Fruit fly (Drosophila melanogaster) whole organism, prepupa: ENCODE data around the gene CG42763.

Source experiments
- CG11294 ChIP-seq: fragments of 200-800 bp; sonication (Bioruptor generic); IDR thresholded peaks from 2 replicates; pipeline ENCODE4 v1.3.6; 2022; ENCODE audit warnings: missing biosample characterization, missing genetic modification characterization
- CG11902 ChIP-seq: fragments of 200-800 bp; sonication (Bioruptor generic); optimal IDR thresholded peaks from 3 replicates; lab custom pipeline; 2016; ENCODE audit warnings: missing biosample characterization, missing genetic modification characterization
- CG8632 ChIP-seq: fragments of 200-800 bp; sonication (Bioruptor generic); optimal IDR thresholded peaks from 3 replicates; lab custom pipeline; 2016; ENCODE audit warnings: missing biosample characterization, missing genetic modification characterization
- Gug ChIP-seq: fragments of 200-800 bp; sonication (Bioruptor generic); IDR thresholded peaks from 2 replicates; pipeline ENCODE4 v1.3.6; 2022; ENCODE audit warnings: missing biosample characterization, missing genetic modification characterization
- Hr4 ChIP-seq: fragments of 200-800 bp; sonication (Bioruptor generic); optimal IDR thresholded peaks from 3 replicates; lab custom pipeline; 2016; ENCODE audit warnings: missing biosample characterization, missing genetic modification characterization
- Sox14 ChIP-seq: fragments of 200-800 bp; sonication (Bioruptor generic); optimal IDR thresholded peaks from 3 replicates; lab custom pipeline; 2016; ENCODE audit warnings: missing biosample characterization, missing genetic modification characterization
- cyc ChIP-seq: fragments of 200-800 bp; sonication (Bioruptor generic); optimal IDR thresholded peaks from 3 replicates; lab custom pipeline; 2016; ENCODE audit warnings: missing biosample characterization, missing genetic modification characterization
- fd85E ChIP-seq: fragments of 200-800 bp; sonication (Bioruptor generic); optimal IDR thresholded peaks from 3 replicates; lab custom pipeline; 2016; ENCODE audit warnings: missing biosample characterization, missing genetic modification characterization

DNA sequence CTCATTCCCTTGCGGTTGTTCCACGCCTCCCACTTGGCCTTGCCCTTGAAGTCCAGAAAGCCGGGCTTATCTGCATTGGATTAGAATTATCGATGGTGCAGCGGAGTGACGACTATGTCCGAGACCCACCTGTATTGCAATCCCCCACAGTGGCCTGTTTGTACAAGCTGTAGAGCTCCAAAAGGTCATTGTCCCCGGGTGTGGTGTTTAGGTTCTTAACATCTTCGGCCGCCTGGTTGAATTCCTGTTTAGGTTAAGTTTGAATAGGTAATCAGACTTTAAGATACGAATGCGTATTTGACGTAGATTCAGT, 17.0 kb upstream of the CG42763 start:
- TF ChIP-seq Sox14 (GFP tag; lab: Kevin White, UChicago) (no peak), Hr4 (GFP tag; lab: Kevin White, UChicago) (no peak), Gug (GFP tag; lab: Robert Waterston, UW) (no peak), CG11294 (GFP tag; lab: Robert Waterston, UW) (no peak), CG11902 (GFP tag; lab: Kevin White, UChicago) (no peak), cyc (GFP tag; lab: Kevin White, UChicago) (no peak), CG8632 (GFP tag; lab: Kevin White, UChicago) (no peak), fd85E (no peak)
